Worm (Caenorhabditis elegans) whole organism, young adult: ENCODE data around the gene chhy-1.

ENCODE experiments used
- B0261.1 ChIP-seq: sonication (generic microtip); optimal IDR thresholded peaks from 2 replicates; lab custom pipeline; 2016; ENCODE audit warnings: mild to moderate bottlenecking, missing genetic modification characterization, moderate library complexity, missing compliant biosample characterization
- B0336.3 ChIP-seq: fragments of 200-800 bp; sonication (Bioruptor generic); IDR thresholded peaks from 2 replicates; pipeline ENCODE4 v1.3.6; 2022; ENCODE audit warnings: missing genetic modification characterization, missing compliant biosample characterization
- F23B12.7 ChIP-seq: sonication (generic microtip); optimal IDR thresholded peaks from 2 replicates; lab custom pipeline; 2017; ENCODE audit warnings: missing genetic modification characterization, mild to moderate bottlenecking, missing compliant biosample characterization, antibody characterized with exemption, moderate library complexity; ENCODE audit not compliant: insufficient read depth
- K11D2.4 ChIP-seq: fragments of 200-800 bp; sonication (Bioruptor generic); IDR thresholded peaks from 2 replicates; pipeline ENCODE4 v1.3.6; 2022; ENCODE audit warnings: missing genetic modification reagents, missing genetic modification characterization, missing compliant biosample characterization
- Y53F4B.3 ChIP-seq: fragments of 200-800 bp; sonication (Bioruptor generic); IDR thresholded peaks from 2 replicates; pipeline ENCODE4 v1.3.6; 2022; ENCODE audit warnings: missing genetic modification reagents, missing genetic modification characterization, missing compliant biosample characterization
- Y53G8AR.9 ChIP-seq: fragments of 200-800 bp; sonication (Bioruptor generic); conservative IDR thresholded peaks from 2 replicates; pipeline ENCODE4 v1.3.6; 2022; ENCODE audit warnings: missing genetic modification reagents, missing genetic modification characterization, missing compliant biosample characterization
- Y67H2A.10 ChIP-seq: fragments of 200-800 bp; sonication (Bioruptor generic); conservative IDR thresholded peaks from 2 replicates; pipeline ENCODE4 v1.3.6; 2022; ENCODE audit warnings: missing genetic modification reagents, missing genetic modification characterization, missing compliant biosample characterization
- akir-1 ChIP-seq: fragments of 200-800 bp; sonication (Bioruptor generic); optimal IDR thresholded peaks from 2 replicates; lab custom pipeline; 2018; ENCODE audit warnings: mild to moderate bottlenecking, missing genetic modification characterization, moderate library complexity, missing compliant biosample characterization
- aptf-3 ChIP-seq: fragments of 200-800 bp; sonication (Bioruptor generic); IDR thresholded peaks from 2 replicates; pipeline ENCODE4 v1.3.6; 2022; ENCODE audit warnings: missing genetic modification characterization, missing compliant biosample characterization
- atf-7 ChIP-seq: sonication (generic microtip); optimal IDR thresholded peaks from 2 replicates; lab custom pipeline; 2017; ENCODE audit warnings: mild to moderate bottlenecking, missing genetic modification characterization, missing compliant biosample characterization
- attf-6 ChIP-seq: fragments of 200-800 bp; sonication (Bioruptor generic); IDR thresholded peaks from 2 replicates; pipeline ENCODE4 v1.3.6; 2022; ENCODE audit warnings: missing genetic modification reagents, missing genetic modification characterization, missing compliant biosample characterization
- bed-1 ChIP-seq: fragments of 200-800 bp; sonication (Bioruptor generic); IDR thresholded peaks from 2 replicates; pipeline ENCODE4 v1.3.6; 2022; ENCODE audit warnings: missing genetic modification reagents, missing genetic modification characterization, missing compliant biosample characterization
- ccch-3 ChIP-seq: fragments of 200-800 bp; sonication (Bioruptor generic); optimal IDR thresholded peaks from 2 replicates; lab custom pipeline; 2018; ENCODE audit warnings: mild to moderate bottlenecking, missing genetic modification characterization, missing compliant biosample characterization
- ceh-100 ChIP-seq: fragments of 200-800 bp; sonication (Bioruptor generic); IDR thresholded peaks from 2 replicates; pipeline ENCODE4 v1.3.6; 2022; ENCODE audit warnings: missing genetic modification reagents, missing genetic modification characterization, missing compliant biosample characterization
- ceh-40 ChIP-seq: fragments of 200-800 bp; sonication (Bioruptor generic); IDR thresholded peaks from 2 replicates; pipeline ENCODE4 v1.3.6; 2022; ENCODE audit warnings: missing genetic modification characterization, missing compliant biosample characterization
- ceh-91 ChIP-seq: fragments of 200-800 bp; sonication (Bioruptor generic); IDR thresholded peaks from 2 replicates; pipeline ENCODE4 v1.3.6; 2022; ENCODE audit warnings: missing genetic modification reagents, missing genetic modification characterization, missing compliant biosample characterization
- efl-1 ChIP-seq: fragments of 150-350 bp; optimal IDR thresholded peaks from 2 replicates; lab custom pipeline; 2014; ENCODE audit warnings: missing biosample characterization, missing genetic modification reagents, missing genetic modification characterization
- egl-18 ChIP-seq: fragments of 200-800 bp; sonication (Bioruptor generic); IDR thresholded peaks from 2 replicates; pipeline ENCODE4 v1.3.6; 2022; ENCODE audit warnings: missing genetic modification reagents, missing genetic modification characterization, missing compliant biosample characterization
- egrh-3 ChIP-seq: fragments of 200-800 bp; sonication (Bioruptor generic); IDR thresholded peaks from 2 replicates; pipeline ENCODE4 v1.3.6; 2022; ENCODE audit warnings: missing genetic modification reagents, missing genetic modification characterization, missing compliant biosample characterization
- ekl-4 ChIP-seq: fragments of 200-800 bp; sonication (Bioruptor generic); IDR thresholded peaks from 2 replicates; pipeline ENCODE4 v1.3.6; 2022; ENCODE audit warnings: missing genetic modification reagents, missing genetic modification characterization, missing compliant biosample characterization
- hmg-1.2 ChIP-seq: fragments of 200-800 bp; sonication (Bioruptor generic); IDR thresholded peaks from 2 replicates; pipeline ENCODE4 v1.3.6; 2022; ENCODE audit warnings: missing genetic modification reagents, missing genetic modification characterization, missing compliant biosample characterization
- hrde-1 ChIP-seq: sonication (generic microtip); optimal IDR thresholded peaks from 2 replicates; lab custom pipeline; 2016; ENCODE audit warnings: missing genetic modification characterization, mild to moderate bottlenecking, missing compliant biosample characterization, moderate library complexity, missing genotype, missing genetic modification reagents, borderline replicate concordance
- lag-1 ChIP-seq: fragments of 200-800 bp; sonication (Bioruptor generic); IDR thresholded peaks from 2 replicates; pipeline ENCODE4 v1.3.6; 2022; ENCODE audit warnings: missing genetic modification reagents, missing genetic modification characterization, missing compliant biosample characterization
- lsy-27 ChIP-seq: sonication (generic microtip); optimal IDR thresholded peaks from 2 replicates; lab custom pipeline; 2017; ENCODE audit warnings: missing genetic modification characterization, mild to moderate bottlenecking, missing compliant biosample characterization, antibody characterized with exemption, missing genotype, borderline replicate concordance; ENCODE audit not compliant: insufficient read depth
- madf-10 ChIP-seq: sonication (generic microtip); optimal IDR thresholded peaks from 2 replicates; lab custom pipeline; 2016; ENCODE audit warnings: mild to moderate bottlenecking, missing genetic modification characterization, missing compliant biosample characterization
- madf-6 ChIP-seq: fragments of 200-800 bp; sonication (Bioruptor generic); IDR thresholded peaks from 2 replicates; pipeline ENCODE4 v1.3.6; 2022; ENCODE audit warnings: missing genetic modification reagents, missing genetic modification characterization, missing compliant biosample characterization
- madf-8 ChIP-seq: fragments of 200-800 bp; sonication (Bioruptor generic); conservative IDR thresholded peaks from 2 replicates; pipeline ENCODE4 v1.3.6; 2022; ENCODE audit warnings: missing genetic modification reagents, missing genetic modification characterization, missing compliant biosample characterization
- mes-4 ChIP-seq: sonication (generic microtip); optimal IDR thresholded peaks from 2 replicates; lab custom pipeline; 2016; ENCODE audit warnings: missing genotype, missing genetic modification characterization, missing compliant biosample characterization
- nfya-1 ChIP-seq: sonication (generic microtip); optimal IDR thresholded peaks from 2 replicates; lab custom pipeline; 2017; ENCODE audit warnings: antibody characterized with exemption, missing compliant biosample characterization, missing genetic modification characterization, borderline replicate concordance; ENCODE audit not compliant: insufficient read depth
- nhr-80 ChIP-seq: sonication (generic microtip); optimal IDR thresholded peaks from 2 replicates; lab custom pipeline; 2016; ENCODE audit warnings: missing genetic modification characterization, missing compliant biosample characterization
- rcor-1 ChIP-seq: fragments of 200-800 bp; sonication (Bioruptor generic); IDR thresholded peaks from 2 replicates; pipeline ENCODE4 v1.3.6; 2022; ENCODE audit warnings: missing genetic modification reagents, missing genetic modification characterization, missing compliant biosample characterization
- rec-8 ChIP-seq, 2 experiments: sonication (generic microtip); optimal IDR thresholded peaks; 2 replicates each; lab custom pipeline; 2016; ENCODE audit warnings: mild to moderate bottlenecking in 2 of 2, missing genetic modification characterization in 2 of 2, missing genetic modification reagents in 2 of 2, missing genotype in 2 of 2, missing biosample characterization in 1 of 2, missing compliant biosample characterization in 1 of 2, moderate library complexity in 1 of 2
- repo-1 ChIP-seq: sonication (generic microtip); optimal IDR thresholded peaks from 2 replicates; lab custom pipeline; 2017; ENCODE audit warnings: mild to moderate bottlenecking, missing genetic modification characterization, missing compliant biosample characterization
- rpc-1 ChIP-seq, 2 experiments: fragments of 150-350 bp in 1 of 2; sonication (generic microtip) in 1 of 2; optimal IDR thresholded peaks; 2 replicates each; lab custom pipeline; 2014 to 2018; ENCODE audit warnings: missing biosample characterization in 1 of 2, missing genetic modification characterization in 1 of 2, missing genetic modification reagents in 1 of 2, missing genotype in 1 of 2
- snpc-1.1 ChIP-seq: sonication (generic microtip); optimal IDR thresholded peaks from 2 replicates; lab custom pipeline; 2017; ENCODE audit warnings: missing genetic modification characterization, mild to moderate bottlenecking, missing compliant biosample characterization, antibody characterized with exemption, moderate library complexity, missing genotype, missing genetic modification reagents; ENCODE audit not compliant: insufficient read depth
- snpc-1.3 ChIP-seq: sonication (generic microtip); optimal IDR thresholded peaks from 2 replicates; lab custom pipeline; 2017; ENCODE audit warnings: missing genetic modification characterization, mild to moderate bottlenecking, missing compliant biosample characterization, antibody characterized with exemption, moderate library complexity, missing genotype, missing genetic modification reagents; ENCODE audit not compliant: insufficient read depth
- somi-1 ChIP-seq: fragments of 200-800 bp; sonication (Bioruptor generic); optimal IDR thresholded peaks from 2 replicates; lab custom pipeline; 2018; ENCODE audit warnings: mild to moderate bottlenecking, missing genetic modification characterization, missing compliant biosample characterization
- sptf-2 ChIP-seq: fragments of 200-800 bp; sonication (Bioruptor generic); optimal IDR thresholded peaks from 2 replicates; lab custom pipeline; 2018; ENCODE audit warnings: mild to moderate bottlenecking, missing genetic modification characterization, missing compliant biosample characterization
- tbx-9 ChIP-seq: sonication (generic microtip); optimal IDR thresholded peaks from 2 replicates; lab custom pipeline; 2016; ENCODE audit warnings: borderline replicate concordance, missing genetic modification characterization, inconsistent platforms, missing compliant biosample characterization
- tlf-1 ChIP-seq: fragments of 200-800 bp; sonication (Bioruptor generic); optimal IDR thresholded peaks from 2 replicates; lab custom pipeline; 2018; ENCODE audit warnings: mild to moderate bottlenecking, missing genetic modification characterization, missing compliant biosample characterization
- unc-130 ChIP-seq: sonication (generic microtip); optimal IDR thresholded peaks from 2 replicates; lab custom pipeline; 2016; ENCODE audit warnings: missing genetic modification reagents, missing genetic modification characterization, missing compliant biosample characterization
- zim-3 ChIP-seq: sonication (generic microtip); optimal IDR thresholded peaks from 2 replicates; lab custom pipeline; 2017; ENCODE audit warnings: mild to moderate bottlenecking, missing genetic modification characterization, moderate library complexity, missing compliant biosample characterization
- ztf-25 ChIP-seq: fragments of 200-800 bp; sonication (Bioruptor generic); IDR thresholded peaks from 2 replicates; pipeline ENCODE4 v1.3.6; 2022; ENCODE audit warnings: missing genetic modification reagents, missing genetic modification characterization, missing compliant biosample characterization
- ztf-26 ChIP-seq: sonication (generic microtip); optimal IDR thresholded peaks from 2 replicates; lab custom pipeline; 2017; ENCODE audit warnings: missing genetic modification characterization, missing compliant biosample characterization
- ztf-28 ChIP-seq: fragments of 200-800 bp; sonication (Bioruptor generic); IDR thresholded peaks from 2 replicates; pipeline ENCODE4 v1.3.6; 2022; ENCODE audit warnings: missing genetic modification reagents, missing genetic modification characterization, missing compliant biosample characterization

The chhy-1 gene

DNA sequence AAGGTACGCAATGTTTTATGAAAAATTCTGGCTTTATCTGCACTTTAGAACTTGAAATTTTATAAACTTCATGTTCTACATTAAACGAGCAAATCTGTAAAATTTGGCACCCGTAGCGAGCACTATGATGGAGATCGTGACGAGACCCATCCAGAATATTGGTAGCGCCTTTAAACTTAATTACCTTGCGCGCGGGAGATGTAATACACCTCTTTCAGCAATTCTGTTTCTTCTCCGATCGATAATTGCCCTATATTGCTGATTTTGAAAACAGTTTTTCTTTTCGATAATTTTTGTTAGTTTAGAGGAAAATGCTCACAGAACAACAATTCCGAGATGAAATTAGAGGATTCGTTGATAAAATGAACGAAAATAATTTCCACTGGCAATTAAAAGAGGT lies 41.4 kb upstream of the chhy-1 start, which contains the start of gene atg-10:
atg-10 (plus strand) TSS at position 301 of the 400 bp plus-strand sequence.
- TF ChIP-seq ztf-25 (no peak), aptf-3 (GFP tag; lab: Robert Waterston, UW) (no peak), Y67H2A.10 (no peak), hrde-1 (tag; lab: Kevin White, UChicago) (no peak), rcor-1 (GFP tag; lab: Robert Waterston, UW) (no peak), madf-10 (no peak), rpc-1 (optimal IDR thresholded peaks at IDR 0.05; lab: Kevin White, UChicago) (no peak), rpc-1 (tag; optimal IDR thresholded peaks at IDR 0.05; lab: Kevin White, UChicago) (no peak), zim-3 (no peak), nfya-1 (tag; lab: Kevin White, UChicago) (no peak), ceh-91 (GFP tag; lab: Robert Waterston, UW) (no peak), Y53G8AR.9 (GFP tag; lab: Robert Waterston, UW) (no peak), bed-1 (GFP tag; lab: Robert Waterston, UW) (no peak), lag-1 (GFP tag; lab: Robert Waterston, UW) (no peak), tbx-9 (tag; lab: Kevin White, UChicago) (no peak), rec-8 (tag; optimal IDR thresholded peaks at IDR 0.05; lab: Kevin White, UChicago) (no peak), B0336.3 (GFP tag; lab: Robert Waterston, UW) (no peak), ztf-28 (GFP tag; lab: Robert Waterston, UW) (no peak), B0261.1 (tag; lab: Kevin White, UChicago) (no peak), snpc-1.1 (tag; lab: Kevin White, UChicago) (no peak)

DNA sequence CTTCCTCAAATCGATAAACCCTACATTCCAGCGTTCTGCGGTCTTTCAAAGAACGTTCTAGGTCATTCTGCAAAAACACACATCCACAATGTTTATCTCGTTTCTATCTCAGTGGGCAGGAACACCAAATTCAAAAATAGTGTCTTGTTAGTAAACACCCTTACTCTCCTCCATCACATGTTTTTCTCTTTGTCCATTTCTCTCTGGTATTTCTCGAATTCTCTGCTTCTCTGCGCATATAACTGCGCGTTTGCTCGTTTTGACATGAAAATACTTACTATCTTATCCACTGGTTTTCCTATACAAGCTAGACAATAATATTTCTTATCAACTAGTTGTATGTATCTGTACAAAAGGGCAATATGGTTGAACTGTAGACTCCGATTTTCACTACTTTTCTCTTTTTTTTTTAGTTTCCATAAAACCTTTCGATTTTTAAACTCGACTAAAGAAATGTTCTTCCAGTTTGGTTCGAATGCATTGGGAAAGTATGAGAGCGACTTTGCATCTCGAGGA lies 33.3 kb upstream of the chhy-1 start, which contains the start of gene pyr-1:
pyr-1 (plus strand) TSS at position 466 of the 516 bp plus-strand sequence.
- TF ChIP-seq hmg-1.2 (GFP tag; lab: Robert Waterston, UW) (peak; percentile 62; the same call in 1 of the 2 replicates), F23B12.7 (tag; lab: Kevin White, UChicago) (no peak)

DNA sequence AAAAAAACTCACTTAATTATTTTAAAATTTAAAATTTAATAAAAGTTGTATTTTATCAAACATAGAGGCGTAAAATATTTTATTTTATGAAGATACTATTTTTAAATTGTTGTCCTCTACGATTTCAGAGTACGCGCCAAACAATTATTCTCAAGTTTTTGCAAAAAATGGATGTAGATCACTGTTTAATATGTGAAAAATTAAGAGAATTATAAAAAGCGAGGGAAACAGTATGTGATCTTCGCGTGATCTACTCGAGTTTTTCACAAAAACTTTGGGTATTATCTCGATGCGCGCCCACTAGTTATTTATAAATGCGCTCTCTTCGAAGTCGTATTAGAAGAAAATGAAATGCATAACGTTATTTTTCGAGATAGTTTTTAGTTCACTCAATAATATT lies 31.4 kb upstream of the chhy-1 start:
- TF ChIP-seq repo-1 (tag; lab: Kevin White, UChicago) (no peak), sptf-2 (GFP tag; lab: Kevin White, UChicago) (no peak), ztf-26 (tag; lab: Kevin White, UChicago) (no peak), mes-4 (no peak), ccch-3 (GFP tag; lab: Kevin White, UChicago) (no peak), Y53F4B.3 (GFP tag; lab: Robert Waterston, UW) (no peak), egrh-3 (GFP tag; lab: Robert Waterston, UW) (no peak), unc-130 (GFP tag; lab: Kevin White, UChicago) (no peak), ekl-4 (no peak), bed-1 (GFP tag; lab: Robert Waterston, UW) (no peak), egl-18 (no peak), madf-8 (GFP tag; lab: Robert Waterston, UW) (peak; percentile 57), nhr-80 (tag; lab: Kevin White, UChicago) (no peak), somi-1 (GFP tag; lab: Kevin White, UChicago) (no peak), madf-6 (peak; percentile 71), efl-1 (GFP tag; lab: Kevin White, UChicago) (peak; percentile 67), atf-7 (no peak), ceh-40 (no peak), tlf-1 (GFP tag; lab: Kevin White, UChicago) (no peak), K11D2.4 (no peak), rec-8 (tag; optimal IDR thresholded peaks at IDR 0.05; lab: Kevin White, UChicago) (no peak), attf-6 (GFP tag; lab: Robert Waterston, UW) (no peak), akir-1 (GFP tag; lab: Kevin White, UChicago) (no peak), lsy-27 (no peak), ceh-100 (GFP tag; lab: Robert Waterston, UW) (no peak), snpc-1.3 (tag; lab: Kevin White, UChicago) (no peak)
